Fruit fly (Drosophila melanogaster) whole organism, embryonic: ENCODE measurements around the gene Lon.

ENCODE experiments used
- ATbp ChIP-seq: fragments of 200-800 bp; sonication (Bioruptor generic); optimal IDR thresholded peaks from 2 replicates; lab custom pipeline; 2017; ENCODE audit warnings: missing biosample characterization, mild to moderate bottlenecking, missing genetic modification characterization, missing genetic modification reagents
- Atf6 ChIP-seq: fragments of 200-800 bp; sonication (Bioruptor generic); IDR thresholded peaks from 2 replicates; pipeline ENCODE4 v1.3.6; 2022; ENCODE audit warnings: missing biosample characterization, missing genetic modification characterization
- B-H1 ChIP-seq: fragments of 200-800 bp; sonication (Bioruptor generic); IDR thresholded peaks from 3 replicates; pipeline ENCODE4 v1.3.6; 2022; ENCODE audit warnings: missing biosample characterization, missing genetic modification characterization
- Bgb ChIP-seq: fragments of 200-800 bp; sonication (Bioruptor generic); IDR thresholded peaks from 2 replicates; pipeline ENCODE4 v1.3.6; 2022; ENCODE audit warnings: missing biosample characterization, missing genetic modification characterization; ENCODE audit not compliant: partially characterized antibody
- C15 ChIP-seq: fragments of 200-800 bp; sonication (Bioruptor generic); IDR thresholded peaks from 3 replicates; pipeline ENCODE4 v1.3.6; 2022; ENCODE audit warnings: missing biosample characterization, missing genetic modification characterization
- CG1602 ChIP-seq: fragments of 200-800 bp; sonication (Bioruptor generic); optimal IDR thresholded peaks from 3 replicates; lab custom pipeline; 2016; ENCODE audit warnings: missing biosample characterization, missing genetic modification characterization
- CG17568 ChIP-seq: fragments of 200-800 bp; sonication (Bioruptor generic); optimal IDR thresholded peaks from 2 replicates; lab custom pipeline; 2018; ENCODE audit warnings: missing biosample characterization, mild to moderate bottlenecking, missing genetic modification characterization, moderate library complexity
- CG18011 ChIP-seq: fragments of 200-800 bp; sonication (Bioruptor generic); optimal IDR thresholded peaks from 2 replicates; lab custom pipeline; 2017; ENCODE audit warnings: missing biosample characterization, missing genetic modification characterization, mild to moderate bottlenecking, moderate library complexity, missing genotype
- CG31224 ChIP-seq: fragments of 200-800 bp; sonication (Bioruptor generic); IDR thresholded peaks from 2 replicates; pipeline ENCODE4 v1.3.6; 2022; ENCODE audit warnings: missing biosample characterization, missing genetic modification characterization
- CG3163 ChIP-seq: fragments of 200-800 bp; sonication (Bioruptor generic); optimal IDR thresholded peaks from 3 replicates; lab custom pipeline; 2016; ENCODE audit warnings: missing biosample characterization, missing genetic modification characterization
- CG3726 ChIP-seq: fragments of 200-800 bp; sonication (Bioruptor generic); IDR thresholded peaks from 3 replicates; pipeline ENCODE4, ENCODE4 v1.3.6; 2022; ENCODE audit warnings: missing biosample characterization, missing genetic modification characterization
- CG4617 ChIP-seq: fragments of 200-800 bp; sonication (Bioruptor generic); optimal IDR thresholded peaks from 3 replicates; lab custom pipeline; 2016; ENCODE audit warnings: missing biosample characterization, missing genetic modification characterization, borderline replicate concordance
- CG6683 ChIP-seq: fragments of 200-800 bp; sonication (Bioruptor generic); optimal IDR thresholded peaks from 2 replicates; lab custom pipeline; 2017; ENCODE audit warnings: missing biosample characterization, mild to moderate bottlenecking, missing genetic modification characterization, missing genetic modification reagents
- CG8281 ChIP-seq: fragments of 200-800 bp; sonication (Bioruptor generic); optimal IDR thresholded peaks from 2 replicates; lab custom pipeline; 2018; ENCODE audit warnings: missing biosample characterization, mild to moderate bottlenecking, missing genetic modification characterization, moderate library complexity
- CG9876 ChIP-seq: fragments of 200-800 bp; sonication (Bioruptor generic); optimal IDR thresholded peaks from 2 replicates; lab custom pipeline; 2016; ENCODE audit warnings: missing biosample characterization, missing genetic modification characterization
- CoRest ChIP-seq: fragments of 200-800 bp; sonication (Bioruptor generic); optimal IDR thresholded peaks from 3 replicates; lab custom pipeline; 2018; ENCODE audit warnings: missing biosample characterization, mild to moderate bottlenecking, missing genetic modification characterization, moderate library complexity
- D19B ChIP-seq: fragments of 200-800 bp; sonication (Bioruptor generic); optimal IDR thresholded peaks from 2 replicates; lab custom pipeline; 2017; ENCODE audit warnings: missing biosample characterization, mild to moderate bottlenecking, missing genetic modification characterization
- Dll ChIP-seq: fragments of 200-800 bp; sonication (Bioruptor generic); IDR thresholded peaks from 4 replicates; pipeline ENCODE4 v1.3.6; 2022; ENCODE audit warnings: missing biosample characterization, missing genetic modification characterization; ENCODE audit not compliant: partially characterized antibody
- Gsc ChIP-seq: fragments of 200-800 bp; sonication (Bioruptor generic); IDR thresholded peaks from 2 replicates; pipeline ENCODE4 v1.3.6; 2022; ENCODE audit warnings: missing biosample characterization, missing genetic modification characterization
- H15 ChIP-seq: fragments of 200-800 bp; sonication (Bioruptor generic); IDR thresholded peaks from 3 replicates; pipeline ENCODE4 v1.3.6; 2022; ENCODE audit warnings: missing biosample characterization, missing genetic modification characterization
- HLH4C ChIP-seq: fragments of 200-800 bp; sonication (Bioruptor generic); IDR thresholded peaks from 3 replicates; pipeline ENCODE4 v1.3.6; 2022; ENCODE audit warnings: missing biosample characterization, missing genetic modification characterization; ENCODE audit not compliant: partially characterized antibody
- Hr51 ChIP-seq, 2 experiments: fragments of 200-800 bp; sonication (Bioruptor generic); optimal IDR thresholded peaks; 2 replicates in 1 of 2; 3 replicates in 1 of 2; lab custom pipeline; 2016 to 2018; ENCODE audit warnings: missing biosample characterization in 2 of 2, missing genetic modification characterization in 2 of 2, mild to moderate bottlenecking in 1 of 2, moderate library complexity in 1 of 2
- Hr78 ChIP-seq, 2 experiments: fragments of 200-800 bp in 1 of 2; fragments of >200 bp in 1 of 2; sonication (Bioruptor generic) in 1 of 2; optimal IDR thresholded peaks; 2 replicates each; lab custom pipeline; 2017 to 2019; ENCODE audit warnings: missing biosample characterization in 2 of 2, missing genetic modification characterization in 2 of 2, mild to moderate bottlenecking in 1 of 2, moderate library complexity in 1 of 2
- Jarid2 ChIP-seq: fragments of 200-800 bp; sonication (Bioruptor generic); optimal IDR thresholded peaks from 3 replicates; lab custom pipeline; 2017; ENCODE audit warnings: mild to moderate bottlenecking, missing biosample characterization, missing genetic modification reagents, missing genetic modification characterization
- Lim3 ChIP-seq: fragments of 200-800 bp; sonication (Bioruptor generic); IDR thresholded peaks from 2 replicates; pipeline ENCODE4 v1.3.6; 2022; ENCODE audit warnings: missing biosample characterization, missing genetic modification characterization
- Mad ChIP-seq: fragments of 200-800 bp; sonication (Bioruptor generic); optimal IDR thresholded peaks from 2 replicates; lab custom pipeline; 2016; ENCODE audit warnings: missing biosample characterization, missing genetic modification characterization
- Med ChIP-seq: fragments of 200-800 bp; sonication (Bioruptor generic); peaks from one replicate; lab custom pipeline; 2016; ENCODE audit warnings: missing biosample characterization, missing genetic modification characterization, mild to moderate bottlenecking, inconsistent platforms, moderate library complexity
- NC2α ChIP-seq: fragments of 200-800 bp; sonication (Bioruptor generic); optimal IDR thresholded peaks from 2 replicates; lab custom pipeline; 2016; ENCODE audit warnings: missing biosample characterization, missing genetic modification characterization
- Opbp ChIP-seq: fragments of 200-800 bp; sonication (Bioruptor generic); IDR thresholded peaks from 3 replicates; pipeline ENCODE4 v1.3.6; 2022; ENCODE audit warnings: missing biosample characterization, missing genetic modification characterization; ENCODE audit not compliant: partially characterized antibody
- Optix ChIP-seq: fragments of 200-800 bp; sonication (Bioruptor generic); IDR thresholded peaks from 3 replicates; pipeline ENCODE4 v1.3.6; 2022; ENCODE audit warnings: missing biosample characterization, missing genetic modification characterization
- Sin3A ChIP-seq: fragments of >200 bp; optimal IDR thresholded peaks from 2 replicates; lab custom pipeline; 2018
- Sry-β ChIP-seq: fragments of 200-800 bp; sonication (Bioruptor generic); optimal IDR thresholded peaks from 2 replicates; lab custom pipeline; 2018; ENCODE audit warnings: missing biosample characterization, mild to moderate bottlenecking, missing genetic modification characterization, moderate library complexity
- Tbp ChIP-seq: fragments of >200 bp; optimal IDR thresholded peaks from 2 replicates; lab custom pipeline; 2018; ENCODE audit warnings: missing biosample characterization, missing genetic modification characterization
- ara ChIP-seq: fragments of 200-800 bp; sonication (Bioruptor generic); IDR thresholded peaks from 2 replicates; pipeline ENCODE4 v1.3.6; 2022; ENCODE audit warnings: missing biosample characterization, missing genetic modification characterization
- btn ChIP-seq: fragments of 200-800 bp; sonication (Bioruptor generic); optimal IDR thresholded peaks from 2 replicates; lab custom pipeline; 2016; ENCODE audit warnings: missing biosample characterization, missing genetic modification characterization
- chif ChIP-seq, 2 experiments: fragments of 200-800 bp; sonication (Bioruptor generic); optimal IDR thresholded peaks; 3 replicates each; lab custom pipeline; 2016; ENCODE audit warnings: missing biosample characterization in 2 of 2, missing genetic modification characterization in 2 of 2
- chinmo ChIP-seq: fragments of 200-800 bp; sonication (Bioruptor generic); IDR thresholded peaks from 4 replicates; pipeline ENCODE4 v1.3.6; 2022; ENCODE audit warnings: missing biosample characterization, missing genetic modification characterization; ENCODE audit not compliant: partially characterized antibody
- corto ChIP-seq: fragments of 200-800 bp; sonication (Bioruptor generic); optimal IDR thresholded peaks from 2 replicates; lab custom pipeline; 2016; ENCODE audit warnings: missing biosample characterization, mild to moderate bottlenecking, missing genetic modification characterization, moderate library complexity
- dan ChIP-seq: fragments of 200-800 bp; sonication (Bioruptor generic); IDR thresholded peaks from 2 replicates; pipeline ENCODE4 v1.3.6; 2022; ENCODE audit warnings: missing biosample characterization, missing genetic modification characterization
- dmrt99B ChIP-seq: fragments of 200-800 bp; sonication (Bioruptor generic); optimal IDR thresholded peaks from 2 replicates; lab custom pipeline; 2018; ENCODE audit warnings: missing biosample characterization, mild to moderate bottlenecking, missing genetic modification characterization, moderate library complexity
- ftz-f1 ChIP-seq: fragments of 200-800 bp; sonication (Bioruptor generic); optimal IDR thresholded peaks from 2 replicates; lab custom pipeline; 2016; ENCODE audit warnings: missing biosample characterization, missing genetic modification characterization
- ham ChIP-seq: fragments of 200-800 bp; sonication (Bioruptor generic); IDR thresholded peaks from 2 replicates; pipeline ENCODE4 v1.3.6; 2022; ENCODE audit warnings: missing biosample characterization, missing genetic modification characterization
- lilli ChIP-seq: fragments of 200-800 bp; sonication (Bioruptor generic); optimal IDR thresholded peaks from 3 replicates; lab custom pipeline; 2016; ENCODE audit warnings: missing biosample characterization, missing genetic modification characterization
- lola ChIP-seq, 3 experiments: fragments of >200 bp in 2 of 3; fragments of 200-800 bp in 1 of 3; sonication (Bioruptor generic) in 1 of 3; optimal IDR thresholded peaks; 2 replicates each; lab custom pipeline; 2017 to 2019; ENCODE audit warnings: missing biosample characterization in 3 of 3, missing genetic modification characterization in 3 of 3, mild to moderate bottlenecking in 1 of 3, moderate library complexity in 1 of 3
- otp ChIP-seq: fragments of 200-800 bp; sonication (Bioruptor generic); IDR thresholded peaks from 3 replicates; pipeline ENCODE4, ENCODE4 v1.3.6; 2022; ENCODE audit warnings: missing biosample characterization, missing genetic modification characterization
- prd ChIP-seq, 3 experiments: fragments of >200 bp in 2 of 3; fragments of 200-800 bp in 1 of 3; sonication (Bioruptor generic) in 1 of 3; optimal IDR thresholded peaks in 2 of 3; IDR thresholded peaks in 1 of 3; 2 replicates in 2 of 3; 3 replicates in 1 of 3; pipeline versions ENCODE4 v1.3.6 to Lab custom; 2017 to 2022; ENCODE audit warnings: missing biosample characterization in 1 of 3, missing genetic modification characterization in 1 of 3
- rib ChIP-seq: fragments of 200-800 bp; sonication (Bioruptor generic); IDR thresholded peaks from 2 replicates; pipeline ENCODE4 v1.3.6; 2022; ENCODE audit warnings: missing biosample characterization, missing genetic modification characterization
- slp2 ChIP-seq: fragments of 200-800 bp; sonication (Bioruptor generic); optimal IDR thresholded peaks from 2 replicates; lab custom pipeline; 2016; ENCODE audit warnings: missing biosample characterization, missing genetic modification characterization
- vnd ChIP-seq: fragments of 200-800 bp; sonication (Bioruptor generic); IDR thresholded peaks from 3 replicates; pipeline ENCODE4 v1.3.6; 2022; ENCODE audit warnings: missing biosample characterization, missing genetic modification characterization; ENCODE audit not compliant: partially characterized antibody
- wor ChIP-seq: fragments of 200-800 bp; sonication (Bioruptor generic); IDR thresholded peaks from 2 replicates; pipeline ENCODE4 v1.3.6; 2022; ENCODE audit warnings: missing biosample characterization, missing genetic modification characterization

The Lon gene

DNA sequence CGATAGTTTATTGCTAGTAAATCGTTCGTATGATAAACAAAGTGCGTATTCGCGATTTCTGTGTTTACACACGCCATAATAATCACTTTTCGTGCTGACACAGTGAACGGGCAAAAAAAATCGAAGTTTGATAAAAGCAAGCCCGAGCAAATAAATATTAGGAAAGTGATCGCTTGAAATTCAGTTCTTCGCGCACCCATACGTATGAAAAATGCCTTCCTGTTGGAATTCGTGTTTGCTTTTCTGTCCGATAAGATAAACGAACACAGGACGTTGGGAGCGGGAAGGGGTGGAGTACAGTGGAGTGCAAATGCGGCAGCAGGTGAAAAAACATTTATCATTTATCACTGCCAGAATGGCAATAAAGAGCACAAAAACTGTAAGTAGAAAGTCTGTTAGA is 18.7 kb upstream of the Lon start (continued):
- TF ChIP-seq chinmo (GFP tag; lab: Robert Waterston, UW) (0 out of 4 replicates have a peak, but pooled peaks have one; percentile 34), NC2α (GFP tag; lab: Kevin White, UChicago) (no peak), CG31224 (GFP tag; lab: Robert Waterston, UW) (no peak), Sin3A (lab: Kevin White, UChicago) (no peak), C15 (GFP tag; lab: Robert Waterston, UW) (no peak), lola (GFP tag; optimal IDR thresholded peaks at IDR 0.05; lab: Kevin White, UChicago) (no peak), CG9876 (GFP tag; lab: Kevin White, UChicago) (no peak), Bgb (GFP tag; lab: Robert Waterston, UW) (no peak), Dll (GFP tag; lab: Robert Waterston, UW) (no peak), D19B (GFP tag; lab: Kevin White, UChicago) (no peak), corto (GFP tag; lab: Kevin White, UChicago) (no peak), Gsc (no peak), rib (GFP tag; lab: Robert Waterston, UW) (peak; percentile 54), Lim3 (GFP tag; lab: Robert Waterston, UW) (no peak), Jarid2 (GFP tag; lab: Kevin White, UChicago) (no peak), CG8281 (tag; lab: Kevin White, UChicago) (no peak), Optix (GFP tag; lab: Robert Waterston, UW) (no peak), CG4617 (GFP tag; lab: Kevin White, UChicago) (no peak), chif (GFP tag; optimal IDR thresholded peaks at IDR 0.05; lab: Kevin White, UChicago) (no peak), CG3726 (GFP tag; lab: Robert Waterston, UW) (no peak), CG3163 (GFP tag; lab: Kevin White, UChicago) (no peak), lilli (GFP tag; lab: Kevin White, UChicago) (no peak), B-H1 (GFP tag; lab: Robert Waterston, UW) (no peak), btn (GFP tag; lab: Kevin White, UChicago) (no peak), Opbp (GFP tag; lab: Robert Waterston, UW) (0 out of 3 replicates have a peak, but pooled peaks have one; percentile 38), Atf6 (GFP tag; lab: Robert Waterston, UW) (peak; percentile 25; the same call in 1 of the 2 replicates), HLH4C (GFP tag; lab: Robert Waterston, UW) (no peak), Sry-β (no peak), slp2 (GFP tag; lab: Kevin White, UChicago) (no peak), ftz-f1 (GFP tag; lab: Kevin White, UChicago) (no peak), prd (optimal IDR thresholded peaks at IDR 0.05; lab: Kevin White, UChicago) (no peak), prd (GFP tag; IDR thresholded peaks at IDR 0.05; lab: Robert Waterston, UW) (no peak), vnd (no peak), Mad (GFP tag; lab: Kevin White, UChicago) (no peak), CG6683 (GFP tag; lab: Kevin White, UChicago) (no peak), ATbp (GFP tag; lab: Kevin White, UChicago) (no peak), otp (GFP tag; lab: Robert Waterston, UW) (no peak), wor (GFP tag; lab: Robert Waterston, UW) (no peak), CG1602 (no peak), Hr51 (GFP tag; optimal IDR thresholded peaks at IDR 0.05; lab: Kevin White, UChicago) (no peak), dmrt99B (tag; lab: Kevin White, UChicago) (no peak), Tbp (GFP tag; lab: Kevin White, UChicago) (no peak), ham (GFP tag; lab: Robert Waterston, UW) (no peak), Hr78 (GFP tag; optimal IDR thresholded peaks at IDR 0.05; lab: Kevin White, UChicago) (no peak), CG17568 (no peak), H15 (GFP tag; lab: Robert Waterston, UW) (no peak), CG18011 (GFP tag; lab: Kevin White, UChicago) (no peak), Med (peak; percentile 83), ara (no peak), CoRest (tag; lab: Kevin White, UChicago) (no peak), dan (GFP tag; lab: Robert Waterston, UW) (no peak)
